Worm (Caenorhabditis elegans): Measurements from ENCODE around the gene F57H12.6.

ce11 chrIV:7926102-7926840 is 49.8 kb downstream of the F57H12.6 start, which contains the start of gene rps-2:
- TF ChIP-seq ztf-1 (GFP tag; conservative IDR thresholded peaks at IDR 0.05) (no peak), nhr-237 (tag; optimal IDR thresholded peaks at IDR 0.05) (no peak), unc-39 (tag; optimal IDR thresholded peaks at IDR 0.05) (no peak), R02D3.7 (tag; optimal IDR thresholded peaks at IDR 0.05) (no peak), nhr-25 (tag; optimal IDR thresholded peaks at IDR 0.05) (no peak), nhr-11 (tag; optimal IDR thresholded peaks at IDR 0.05) (no peak), elt-3 (tag; optimal IDR thresholded peaks at IDR 0.05) (no peak), unc-62 (GFP tag; optimal IDR thresholded peaks at IDR 0.05) (no peak), egl-27 (tag; optimal IDR thresholded peaks at IDR 0.05) (no peak), nhr-12 (tag; optimal IDR thresholded peaks at IDR 0.05) (no peak), nhr-6 (tag; optimal IDR thresholded peaks at IDR 0.05) (no peak), skn-1 (tag; optimal IDR thresholded peaks at IDR 0.05) (no peak)

Measured in whole organism, L2 larva.